Worm (Caenorhabditis elegans) whole organism, late embryonic: ENCODE results near the gene C34C12.6.

Experiments used
- Y22D7AL.16 ChIP-seq: sonication (generic microtip); optimal IDR thresholded peaks from 2 replicates; lab custom pipeline; 2016; ENCODE audit warnings: missing genetic modification characterization, missing compliant biosample characterization
- ama-1 ChIP-seq: fragments of 150-350 bp; optimal IDR thresholded peaks from 2 replicates; lab custom pipeline; 2014
- dmd-4 ChIP-seq: sonication (generic microtip); optimal IDR thresholded peaks from 2 replicates; lab custom pipeline; 2016; ENCODE audit warnings: borderline replicate concordance, missing genetic modification characterization, missing compliant biosample characterization
- pat-9 ChIP-seq: fragments of 200-800 bp; sonication (Bioruptor generic); optimal IDR thresholded peaks from 2 replicates; lab custom pipeline; 2018; ENCODE audit warnings: mild to moderate bottlenecking, missing genetic modification characterization, moderate library complexity, missing compliant biosample characterization
- sox-2 ChIP-seq: fragments of 200-800 bp; sonication (Bioruptor generic); IDR thresholded peaks from 2 replicates; pipeline ENCODE4 v1.3.6; 2022; ENCODE audit warnings: missing genetic modification reagents, missing genetic modification characterization, missing compliant biosample characterization

- no peak for TF ChIP-seq Y22D7AL.16 (tag; lab: Kevin White, UChicago)
- no peak for TF ChIP-seq ama-1 (lab: Kevin White, UChicago)
- TF ChIP-seq sox-2 (GFP tag; lab: Robert Waterston, UW), result no peak
- no peak for TF ChIP-seq dmd-4 (tag; lab: Kevin White, UChicago)
- TF ChIP-seq pat-9 (tag; lab: Kevin White, UChicago), result no peak
These were observed 12.0 kb upstream of the C34C12.6 start for ce11 chrIII:3470433-3470832.
